Fruit fly (Drosophila melanogaster): Measurements from ENCODE around the gene TotX.

dm6 chr3R:20905418-20905817 lies at the start of gene TotX:
- TF ChIP-seq ttk (optimal IDR thresholded peaks at IDR 0.05): no peak
- TF ChIP-seq Sin3A (optimal IDR thresholded peaks at IDR 0.05): no peak
- no peak for TF ChIP-seq psq (optimal IDR thresholded peaks at IDR 0.05)
- no peak for TF ChIP-seq h (optimal IDR thresholded peaks at IDR 0.05)
